Worm (Caenorhabditis elegans): ENCODE data around the gene T28A11.25.

Gene T28A11.25

ce11 chrV:3278101-3278639, 3.5 kb upstream of the T28A11.25 start, which contains the start of gene fbxa-64 (continued):
- TF ChIP-seq dpl-1 (GFP tag; optimal IDR thresholded peaks at IDR 0.05) = peak in 2 of 3 experiments; percentile 26 to 53
- no peak for TF ChIP-seq aly-2 (tag; optimal IDR thresholded peaks at IDR 0.05)
- TF ChIP-seq pqm-1 (tag; optimal IDR thresholded peaks at IDR 0.05) = no peak
- TF ChIP-seq unc-62 (GFP tag; optimal IDR thresholded peaks at IDR 0.05) = no peak
- TF ChIP-seq ceh-88 (GFP tag; IDR thresholded peaks at IDR 0.05) = no peak
- TF ChIP-seq lin-15B (tag; optimal IDR thresholded peaks at IDR 0.05) = no peak
- no peak for TF ChIP-seq isw-1 (GFP tag; IDR thresholded peaks at IDR 0.05)
- peak; percentile 50 for TF ChIP-seq mep-1 (tag; optimal IDR thresholded peaks at IDR 0.05)
- no peak for TF ChIP-seq vab-15 (tag; optimal IDR thresholded peaks at IDR 0.05)
- TF ChIP-seq fkh-8 (tag; optimal IDR thresholded peaks at IDR 0.05) = no peak
- TF ChIP-seq nhr-90 (tag; optimal IDR thresholded peaks at IDR 0.05; ENCODE audit: poor library complexity) = no peak
- peak; percentile 10 for TF ChIP-seq nhr-20 (tag; optimal IDR thresholded peaks at IDR 0.05)
- TF ChIP-seq nhr-19 (GFP tag; conservative IDR thresholded peaks at IDR 0.05) = no peak
- no peak for TF ChIP-seq xbp-1 (tag; optimal IDR thresholded peaks at IDR 0.05)
- no peak for TF ChIP-seq pax-3 (tag; optimal IDR thresholded peaks at IDR 0.05)
- TF ChIP-seq jun-1 (tag; optimal IDR thresholded peaks at IDR 0.05) = no peak
- TF ChIP-seq unc-98 (GFP tag; IDR thresholded peaks at IDR 0.05) = no peak

ce11 chrV:3279138-3279537, 2.5 kb upstream of the T28A11.25 start:
- no peak for TF ChIP-seq ztf-11 (tag; optimal IDR thresholded peaks at IDR 0.05)
- TF ChIP-seq unc-130 (tag; optimal IDR thresholded peaks at IDR 0.05) = no peak
- no peak for TF ChIP-seq ceh-88 (GFP tag; IDR thresholded peaks at IDR 0.05)
- no peak for TF ChIP-seq nhr-85 (tag)
- TF ChIP-seq ztf-4 (tag; optimal IDR thresholded peaks at IDR 0.05) = no peak
- TF ChIP-seq fkh-10 (GFP tag; optimal IDR thresholded peaks at IDR 0.05) = no peak
- no peak for TF ChIP-seq hlh-17 (GFP tag; optimal IDR thresholded peaks at IDR 0.05; ENCODE audit: borderline replicate concordance)
- no peak for TF ChIP-seq nhr-84 (tag; optimal IDR thresholded peaks at IDR 0.05)
- no peak for TF ChIP-seq isw-1 (GFP tag; IDR thresholded peaks at IDR 0.05)
- TF ChIP-seq lin-14 (GFP tag; optimal IDR thresholded peaks at IDR 0.05) = peak; percentile 53
- TF ChIP-seq zag-1 (tag; optimal IDR thresholded peaks at IDR 0.05) = no peak
- TF ChIP-seq nhr-71 (tag; optimal IDR thresholded peaks at IDR 0.05) = peak; percentile 35
- peak; percentile 65 for TF ChIP-seq rnt-1 (tag; optimal IDR thresholded peaks at IDR 0.05)
- TF ChIP-seq ces-1 (GFP tag; optimal IDR thresholded peaks at IDR 0.05) = no peak
- TF ChIP-seq nhr-90 (tag; optimal IDR thresholded peaks at IDR 0.05; ENCODE audit: poor library complexity) = no peak

ce11 chrV:3280009-3280408, 1.6 kb upstream of the T28A11.25 start, which contains the start of gene T28A11.2:
Gene T28A11.2, plus strand, starts transcription at chrV:3280379.
- peak; percentile 56 for TF ChIP-seq nhr-71 (tag; optimal IDR thresholded peaks at IDR 0.05)
- TF ChIP-seq nhr-19 (GFP tag; conservative IDR thresholded peaks at IDR 0.05) = peak; percentile 14; the same call in 1 of the 2 replicates
- TF ChIP-seq hlh-17 (GFP tag; optimal IDR thresholded peaks at IDR 0.05; ENCODE audit: borderline replicate concordance) = no peak
- TF ChIP-seq skn-1 (tag; optimal IDR thresholded peaks at IDR 0.05) = no peak
- no peak for TF ChIP-seq C16A3.4 (tag; optimal IDR thresholded peaks at IDR 0.05)
- TF ChIP-seq lin-14 (GFP tag; optimal IDR thresholded peaks at IDR 0.05) = peak; percentile 42
- TF ChIP-seq rnt-1 (tag; optimal IDR thresholded peaks at IDR 0.05) = peak; percentile 44
- TF ChIP-seq lin-35 (GFP tag; optimal IDR thresholded peaks at IDR 0.05) = no peak
- no peak for TF ChIP-seq efl-1 (optimal IDR thresholded peaks at IDR 0.05)
- peak in 1 of 2 experiments; percentile 53 for TF ChIP-seq efl-1 (GFP tag; optimal IDR thresholded peaks at IDR 0.05 in 1 of 2)
- no peak for TF ChIP-seq ceh-82 (tag; optimal IDR thresholded peaks at IDR 0.05)

ce11 chrV:3282957-3283356, 1.3 kb downstream of the T28A11.25 start, which contains the start of gene str-64:
Gene str-64, plus strand, starts transcription at chrV:3283257.
- no peak for TF ChIP-seq C04F5.9 (tag; optimal IDR thresholded peaks at IDR 0.05)
- no peak for TF ChIP-seq aha-1 (tag; optimal IDR thresholded peaks at IDR 0.05)
- no peak for TF ChIP-seq fos-1 (tag; optimal IDR thresholded peaks at IDR 0.05)
- no peak for TF ChIP-seq egl-27 (tag; optimal IDR thresholded peaks at IDR 0.05)
- TF ChIP-seq tbx-2 (tag; optimal IDR thresholded peaks at IDR 0.05) = no peak
- TF ChIP-seq aly-2 (tag; optimal IDR thresholded peaks at IDR 0.05) = no peak
- TF ChIP-seq sptf-1 (tag; optimal IDR thresholded peaks at IDR 0.05) = no peak
- TF ChIP-seq ceh-63 (GFP tag; optimal IDR thresholded peaks at IDR 0.05) = no peak
- no peak for TF ChIP-seq mef-2 (tag; optimal IDR thresholded peaks at IDR 0.05)
- TF ChIP-seq unc-98 (GFP tag; IDR thresholded peaks at IDR 0.05) = no peak
- TF ChIP-seq efl-1 (optimal IDR thresholded peaks at IDR 0.05) = no peak
- no peak for TF ChIP-seq efl-1 (GFP tag; optimal IDR thresholded peaks at IDR 0.05 in 1 of 2)
- TF ChIP-seq isw-1 (GFP tag; IDR thresholded peaks at IDR 0.05) = no peak
- no peak for TF ChIP-seq elt-3 (tag; optimal IDR thresholded peaks at IDR 0.05)
- TF ChIP-seq fkh-8 (tag; optimal IDR thresholded peaks at IDR 0.05) = no peak
- TF ChIP-seq egl-13 (tag; optimal IDR thresholded peaks at IDR 0.05) = no peak

Measured in whole organism, L1 larva.